Worm (Caenorhabditis elegans) whole organism, mixed stage, embryonic: ENCODE results near the gene C15H9.9.

ENCODE experiments used
- M03D4.4 ChIP-seq: sonication (generic microtip); optimal IDR thresholded peaks from 2 replicates; lab custom pipeline; 2017; ENCODE audit warnings: mild to moderate bottlenecking, missing genetic modification characterization, missing compliant biosample characterization
- bed-3 ChIP-seq: fragments of 200-800 bp; sonication (Bioruptor generic); optimal IDR thresholded peaks from 3 replicates; lab custom pipeline; 2018; ENCODE audit warnings: mild to moderate bottlenecking, missing genetic modification characterization, moderate library complexity, missing compliant biosample characterization
- blmp-1 ChIP-seq: fragments of 150-350 bp; optimal IDR thresholded peaks from 2 replicates; lab custom pipeline; 2014; ENCODE audit warnings: missing biosample characterization, missing genetic modification characterization
- ceh-39 ChIP-seq: fragments of 150-350 bp; optimal IDR thresholded peaks from 2 replicates; lab custom pipeline; 2014; ENCODE audit warnings: missing biosample characterization, missing genetic modification characterization
- ceh-43 ChIP-seq: fragments of 200-800 bp; sonication (Bioruptor generic); optimal IDR thresholded peaks from 2 replicates; lab custom pipeline; 2018; ENCODE audit warnings: mild to moderate bottlenecking, missing genetic modification characterization, moderate library complexity, missing compliant biosample characterization
- ceh-83 ChIP-seq: fragments of 200-800 bp; sonication (Bioruptor generic); optimal IDR thresholded peaks from 2 replicates; lab custom pipeline; 2018; ENCODE audit warnings: mild to moderate bottlenecking, missing genetic modification characterization, missing compliant biosample characterization
- ces-1 ChIP-seq: fragments of 150-350 bp; optimal IDR thresholded peaks from 2 replicates; lab custom pipeline; 2014; ENCODE audit warnings: missing biosample characterization, missing genetic modification reagents, missing genetic modification characterization
- cnd-1 ChIP-seq: fragments of 200-800 bp; sonication (Bioruptor generic); optimal IDR thresholded peaks from 2 replicates; lab custom pipeline; 2018; ENCODE audit warnings: mild to moderate bottlenecking, missing genetic modification characterization, missing compliant biosample characterization
- drap-1 ChIP-seq: fragments of 200-800 bp; sonication (Bioruptor generic); optimal IDR thresholded peaks from 3 replicates; lab custom pipeline; 2018; ENCODE audit warnings: mild to moderate bottlenecking, missing genetic modification characterization, missing compliant biosample characterization
- elt-1 ChIP-seq: sonication (generic microtip); optimal IDR thresholded peaks from 2 replicates; lab custom pipeline; 2017; ENCODE audit warnings: missing genetic modification characterization, mild to moderate bottlenecking, missing compliant biosample characterization, antibody characterized with exemption, moderate library complexity, borderline replicate concordance; ENCODE audit not compliant: insufficient read depth
- elt-3 ChIP-seq: fragments of 150-350 bp; optimal IDR thresholded peaks from 2 replicates; lab custom pipeline; 2014; ENCODE audit warnings: missing biosample characterization, missing genetic modification characterization
- flh-1 ChIP-seq: fragments of 200-800 bp; sonication (Bioruptor generic); optimal IDR thresholded peaks from 2 replicates; lab custom pipeline; 2018; ENCODE audit warnings: mild to moderate bottlenecking, missing genetic modification characterization, moderate library complexity, missing compliant biosample characterization
- ham-2 ChIP-seq: fragments of 200-800 bp; sonication (Bioruptor generic); optimal IDR thresholded peaks from 2 replicates; lab custom pipeline; 2018; ENCODE audit warnings: mild to moderate bottlenecking, missing genetic modification characterization, missing compliant biosample characterization
- hlh-1 ChIP-seq: fragments of 150-350 bp; optimal IDR thresholded peaks from 2 replicates; lab custom pipeline; 2014; ENCODE audit warnings: missing biosample characterization, missing genetic modification reagents, missing genetic modification characterization
- lin-13 ChIP-seq: fragments of 150-350 bp; optimal IDR thresholded peaks from 2 replicates; lab custom pipeline; 2014; ENCODE audit warnings: missing biosample characterization, missing genetic modification characterization
- lin-32 ChIP-seq: fragments of 200-800 bp; sonication (Bioruptor generic); optimal IDR thresholded peaks from 2 replicates; lab custom pipeline; 2018; ENCODE audit warnings: mild to moderate bottlenecking, missing genetic modification characterization, missing compliant biosample characterization
- lsy-2 ChIP-seq: fragments of 150-350 bp; optimal IDR thresholded peaks from 2 replicates; lab custom pipeline; 2014; ENCODE audit warnings: missing biosample characterization, missing genetic modification characterization
- mab-5 ChIP-seq: fragments of 150-350 bp; optimal IDR thresholded peaks from 2 replicates; lab custom pipeline; 2014; ENCODE audit warnings: missing biosample characterization, missing genetic modification characterization
- mep-1 ChIP-seq: fragments of 150-350 bp; optimal IDR thresholded peaks from 2 replicates; lab custom pipeline; 2017; ENCODE audit warnings: missing biosample characterization, missing genetic modification reagents, missing genetic modification characterization, inconsistent platforms
- mls-2 ChIP-seq: sonication (generic microtip); optimal IDR thresholded peaks from 2 replicates; lab custom pipeline; 2016; ENCODE audit warnings: mild to moderate bottlenecking, missing genetic modification characterization, moderate library complexity, missing compliant biosample characterization
- nhr-2 ChIP-seq: fragments of 150-350 bp; optimal IDR thresholded peaks from 2 replicates; lab custom pipeline; 2014; ENCODE audit warnings: missing biosample characterization, missing genetic modification characterization
- nhr-237 ChIP-seq: fragments of 150-350 bp; optimal IDR thresholded peaks from 2 replicates; lab custom pipeline; 2014; ENCODE audit warnings: missing biosample characterization, missing genetic modification characterization
- nhr-28 ChIP-seq: fragments of 150-350 bp; optimal IDR thresholded peaks from 2 replicates; lab custom pipeline; 2014; ENCODE audit warnings: missing biosample characterization, missing genetic modification characterization
- nhr-76 ChIP-seq: sonication (generic microtip); optimal IDR thresholded peaks from 2 replicates; lab custom pipeline; 2017; ENCODE audit warnings: missing biosample characterization, missing genetic modification characterization
- pha-4 ChIP-seq: fragments of 150-350 bp; optimal IDR thresholded peaks from 2 replicates; lab custom pipeline; 2018; ENCODE audit warnings: missing biosample characterization, missing genetic modification reagents, missing genetic modification characterization
- sem-2 ChIP-seq: fragments of 200-800 bp; sonication (Bioruptor generic); optimal IDR thresholded peaks from 2 replicates; lab custom pipeline; 2018; ENCODE audit warnings: mild to moderate bottlenecking, missing genetic modification characterization, missing compliant biosample characterization
- snpc-4 ChIP-seq: fragments of 150-350 bp; optimal IDR thresholded peaks from 2 replicates; lab custom pipeline; 2014; ENCODE audit warnings: missing biosample characterization, missing genetic modification characterization
- sptf-1 ChIP-seq: sonication (generic microtip); optimal IDR thresholded peaks from 2 replicates; lab custom pipeline; 2017; ENCODE audit warnings: mild to moderate bottlenecking, missing genetic modification characterization, moderate library complexity, missing compliant biosample characterization
- tbx-8 ChIP-seq: fragments of 200-800 bp; sonication (Bioruptor generic); optimal IDR thresholded peaks from 2 replicates; lab custom pipeline; 2018; ENCODE audit warnings: mild to moderate bottlenecking, missing genetic modification characterization, moderate library complexity, missing compliant biosample characterization
- unc-120 ChIP-seq: sonication (generic microtip); optimal IDR thresholded peaks from 2 replicates; lab custom pipeline; 2017; ENCODE audit warnings: missing genetic modification characterization, missing compliant biosample characterization; ENCODE audit not compliant: poor library complexity, severe bottlenecking
- unc-39 ChIP-seq: fragments of 150-350 bp; optimal IDR thresholded peaks from 2 replicates; lab custom pipeline; 2014; ENCODE audit warnings: missing biosample characterization, missing genetic modification characterization
- unc-62 ChIP-seq: fragments of 150-350 bp; optimal IDR thresholded peaks from 2 replicates; lab custom pipeline; 2014; ENCODE audit warnings: missing biosample characterization, missing genetic modification reagents, missing genetic modification characterization
- zip-8 ChIP-seq: fragments of 150-350 bp; optimal IDR thresholded peaks from 2 replicates; lab custom pipeline; 2014; ENCODE audit warnings: missing biosample characterization, missing genetic modification characterization
- ztf-11 ChIP-seq: fragments of 150-350 bp; optimal IDR thresholded peaks from 2 replicates; lab custom pipeline; 2014; ENCODE audit warnings: missing biosample characterization, missing genetic modification characterization

Gene C15H9.9

DNA sequence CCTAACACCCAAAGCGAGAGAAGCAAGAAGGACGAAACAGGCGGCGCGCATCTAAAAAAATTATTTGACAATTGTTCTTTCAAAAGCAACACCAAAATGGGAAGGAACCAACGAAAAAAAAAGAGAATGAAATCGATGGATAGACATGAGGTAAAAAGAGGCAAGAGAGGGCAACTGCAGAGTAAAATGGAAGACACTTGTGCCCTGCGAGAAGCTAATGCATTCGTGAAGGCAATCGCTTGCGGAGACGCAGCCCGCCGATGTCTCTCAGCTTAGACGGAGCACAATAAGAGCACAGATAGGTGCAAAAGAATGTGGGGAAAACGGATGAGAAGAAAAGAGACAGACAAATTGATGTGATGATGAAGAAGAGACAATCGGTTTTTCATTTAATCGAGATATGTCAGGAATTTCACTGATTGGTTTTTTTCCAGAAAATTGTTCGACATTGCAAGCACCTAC is at the start of gene C15H9.9:
C15H9.9 (minus strand) TSS at position 51 of the 462 bp plus-strand sequence.
- TF ChIP-seq hlh-1 (tag; lab: Kevin White, UChicago) (peak; percentile 36), cnd-1 (tag; lab: Kevin White, UChicago) (no peak), pha-4 (tag; lab: Kevin White, UChicago) (no peak), nhr-237 (tag; lab: Kevin White, UChicago) (no peak), blmp-1 (no peak), ces-1 (GFP tag; lab: Kevin White, UChicago) (peak; percentile 75), ceh-83 (GFP tag; lab: Kevin White, UChicago) (no peak), nhr-76 (tag; lab: Kevin White, UChicago) (no peak), zip-8 (tag; lab: Kevin White, UChicago) (no peak), lin-32 (GFP tag; lab: Kevin White, UChicago) (no peak), unc-120 (peak; percentile 77), unc-62 (GFP tag; lab: Kevin White, UChicago) (peak; percentile 54)

DNA sequence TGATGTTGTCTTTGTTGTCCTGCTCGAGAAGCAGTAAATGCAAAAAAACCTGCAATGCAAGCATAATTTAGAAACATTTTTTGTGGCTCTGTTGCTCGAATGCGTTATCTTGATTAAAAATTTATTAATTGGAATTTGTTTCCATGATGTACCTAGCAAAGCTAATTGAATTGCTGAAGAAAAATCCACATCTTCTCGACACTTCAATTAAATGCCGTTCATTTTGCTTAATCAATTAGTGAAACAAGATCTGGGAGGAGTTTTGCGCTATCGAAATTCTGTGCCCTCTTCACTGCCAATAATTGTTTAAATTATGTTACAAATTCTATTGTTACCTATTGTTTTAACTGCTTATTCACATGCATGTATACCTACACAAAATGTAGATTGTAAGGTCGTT is 47.8 kb upstream of the C15H9.9 start, which contains the start of gene T25B2.3:
T25B2.3 (plus strand) TSS at position 301 of the 400 bp plus-strand sequence.
- no peak for TF ChIP-seq nhr-28
- no peak for TF ChIP-seq ceh-83 (GFP tag; lab: Kevin White, UChicago)
- no peak for TF ChIP-seq mep-1 (tag; lab: Kevin White, UChicago)
- TF ChIP-seq mab-5 (tag; lab: Kevin White, UChicago): no peak
- no peak for TF ChIP-seq mls-2 (tag; lab: Kevin White, UChicago)
- TF ChIP-seq ham-2 (GFP tag; lab: Kevin White, UChicago): no peak
- no peak for TF ChIP-seq snpc-4 (tag; lab: Kevin White, UChicago)
- TF ChIP-seq pha-4 (tag; lab: Kevin White, UChicago): no peak
- TF ChIP-seq ceh-43 (GFP tag; lab: Kevin White, UChicago): no peak
- no peak for TF ChIP-seq nhr-237 (tag; lab: Kevin White, UChicago)
- no peak for TF ChIP-seq elt-3
- TF ChIP-seq drap-1 (GFP tag; lab: Kevin White, UChicago): no peak
- no peak for TF ChIP-seq ztf-11 (tag; lab: Kevin White, UChicago)
- no peak for TF ChIP-seq sptf-1
- TF ChIP-seq hlh-1 (tag; lab: Kevin White, UChicago): no peak
- TF ChIP-seq lin-13 (tag; lab: Kevin White, UChicago): no peak
- no peak for TF ChIP-seq nhr-2 (tag; lab: Kevin White, UChicago)
- no peak for TF ChIP-seq ces-1 (GFP tag; lab: Kevin White, UChicago)

DNA sequence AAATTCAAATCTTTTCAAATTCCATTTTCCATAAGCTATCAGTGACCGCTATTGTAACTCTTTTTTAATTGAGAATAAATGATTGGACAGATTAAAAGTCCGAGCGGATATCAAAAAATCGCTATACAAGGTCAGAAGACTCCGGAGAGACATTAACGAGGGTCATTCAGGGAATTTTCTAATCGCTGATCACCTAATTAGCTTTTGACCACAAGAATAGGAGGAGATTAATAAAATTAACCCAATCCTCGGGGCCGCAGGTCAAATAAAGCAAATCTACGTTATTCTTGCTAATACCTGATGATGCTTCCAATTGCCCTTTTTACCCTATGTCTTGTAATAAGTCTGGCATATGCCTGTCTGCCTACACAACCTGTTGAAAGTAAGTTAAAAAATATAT is 45.6 kb upstream of the C15H9.9 start, which contains the start of gene T25B2.1:
T25B2.1 (plus strand) TSS at position 301 of the 400 bp plus-strand sequence.
- TF ChIP-seq lsy-2 (tag; lab: Kevin White, UChicago) (no peak), lin-13 (tag; lab: Kevin White, UChicago) (no peak), mab-5 (tag; lab: Kevin White, UChicago) (no peak), blmp-1 (no peak), unc-62 (GFP tag; lab: Kevin White, UChicago) (no peak), ham-2 (GFP tag; lab: Kevin White, UChicago) (no peak), unc-39 (no peak), tbx-8 (no peak), bed-3 (GFP tag; lab: Kevin White, UChicago) (no peak), elt-1 (tag; lab: Kevin White, UChicago) (no peak), elt-3 (no peak), nhr-237 (tag; lab: Kevin White, UChicago) (no peak), flh-1 (GFP tag; lab: Kevin White, UChicago) (no peak), ceh-83 (GFP tag; lab: Kevin White, UChicago) (no peak), M03D4.4 (tag; lab: Kevin White, UChicago) (no peak), nhr-28 (no peak), drap-1 (GFP tag; lab: Kevin White, UChicago) (no peak), ztf-11 (tag; lab: Kevin White, UChicago) (no peak)

DNA sequence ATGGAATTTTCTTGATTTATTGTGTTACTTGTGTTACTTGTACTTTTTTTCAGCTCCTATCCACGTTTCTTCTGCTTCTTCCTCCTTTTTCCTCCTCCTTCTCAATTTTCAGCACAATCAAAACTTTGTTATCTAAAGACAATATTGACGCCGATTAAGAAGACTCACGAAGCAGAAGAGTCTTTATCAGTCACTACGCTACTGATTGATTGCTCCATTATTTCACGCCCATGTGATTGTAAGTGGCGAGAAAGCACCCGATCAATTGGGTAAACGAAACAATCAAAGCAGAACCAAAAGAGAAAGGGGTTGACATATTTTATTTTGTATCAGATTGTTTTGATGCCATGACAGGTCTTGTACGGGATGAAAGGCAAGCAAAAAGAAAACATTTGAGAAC is 41.2 kb upstream of the C15H9.9 start, which contains the start of gene T25B2.2:
T25B2.2 (plus strand) TSS at position 392 of the 400 bp plus-strand sequence.
- no peak for TF ChIP-seq elt-1 (tag; lab: Kevin White, UChicago)
- no peak for TF ChIP-seq bed-3 (GFP tag; lab: Kevin White, UChicago)
- no peak for TF ChIP-seq unc-39
- TF ChIP-seq mep-1 (tag; lab: Kevin White, UChicago): no peak
- no peak for TF ChIP-seq drap-1 (GFP tag; lab: Kevin White, UChicago)
- TF ChIP-seq sem-2 (GFP tag; lab: Kevin White, UChicago): no peak
- no peak for TF ChIP-seq ceh-83 (GFP tag; lab: Kevin White, UChicago)
- no peak for TF ChIP-seq nhr-28
- no peak for TF ChIP-seq mab-5 (tag; lab: Kevin White, UChicago)
- no peak for TF ChIP-seq pha-4 (tag; lab: Kevin White, UChicago)
- no peak for TF ChIP-seq ceh-43 (GFP tag; lab: Kevin White, UChicago)
- no peak for TF ChIP-seq ham-2 (GFP tag; lab: Kevin White, UChicago)
- TF ChIP-seq ztf-11 (tag; lab: Kevin White, UChicago): no peak
- no peak for TF ChIP-seq ceh-39
